Fruit fly (Drosophila melanogaster): ENCODE results near the gene CG9782.

The CG9782 gene

dm6 chrX:16598978-16599664 lies 22.3 kb downstream of the CG9782 start, which contains the start of the genes CG9784 and Nup153:
Gene CG9784, minus strand, starts transcription at chrX:16599215.
Gene Nup153, plus strand, starts transcription at chrX:16599241.
- TF ChIP-seq fd96Ca (GFP tag; IDR thresholded peaks at IDR 0.05) = 0 out of 3 replicates have a peak, but pooled peaks have one; percentile 12
- no peak for TF ChIP-seq rn (GFP tag; IDR thresholded peaks at IDR 0.05)

dm6 chrX:16598336-16598977 lies 22.9 kb downstream of the CG9782 start:
- no peak for TF ChIP-seq EcR (GFP tag; optimal IDR thresholded peaks at IDR 0.05)
- 0 out of 2 replicates have a peak, but pooled peaks have one; percentile 16 for TF ChIP-seq CG32121 (GFP tag; IDR thresholded peaks at IDR 0.05)

- no peak for TF ChIP-seq fd96Ca (GFP tag; IDR thresholded peaks at IDR 0.05)
- no peak for TF ChIP-seq CG13204 (GFP tag; optimal IDR thresholded peaks at IDR 0.05)
- TF ChIP-seq CG4496 (GFP tag; IDR thresholded peaks at IDR 0.05) = no peak
- TF ChIP-seq CG17806 (tag; optimal IDR thresholded peaks at IDR 0.05) = no peak
- TF ChIP-seq EcR (GFP tag; optimal IDR thresholded peaks at IDR 0.05) = no peak
- TF ChIP-seq Pif1A (GFP tag; optimal IDR thresholded peaks at IDR 0.05) = no peak
- no peak for TF ChIP-seq CG12605 (GFP tag; IDR thresholded peaks at IDR 0.05)
- TF ChIP-seq CG34367 (tag; optimal IDR thresholded peaks at IDR 0.05) = no peak
- no peak for TF ChIP-seq gl (tag; optimal IDR thresholded peaks at IDR 0.05)
- TF ChIP-seq CG15710 (tag; optimal IDR thresholded peaks at IDR 0.05) = no peak
- no peak for TF ChIP-seq CG32121 (GFP tag; IDR thresholded peaks at IDR 0.05)
- TF ChIP-seq CG8159 (tag; optimal IDR thresholded peaks at IDR 0.05) = no peak
Measured at dm6 chrX:16596250-16596793, 25.1 kb downstream of the CG9782 start.

dm6 chrX:16595411-16595810 lies 26.0 kb downstream of the CG9782 start:
- no peak for TF ChIP-seq CG4496 (GFP tag; IDR thresholded peaks at IDR 0.05)
- no peak for TF ChIP-seq CG14655 (GFP tag; optimal IDR thresholded peaks at IDR 0.05)
- no peak for TF ChIP-seq CG9948 (tag; optimal IDR thresholded peaks at IDR 0.05)
- TF ChIP-seq Pif1B (GFP tag; optimal IDR thresholded peaks at IDR 0.05) = no peak
- TF ChIP-seq Pif1A (GFP tag; optimal IDR thresholded peaks at IDR 0.05) = no peak
- TF ChIP-seq CG8301 (tag; optimal IDR thresholded peaks at IDR 0.05) = no peak
- no peak for TF ChIP-seq EcR (GFP tag; optimal IDR thresholded peaks at IDR 0.05)
- no peak for TF ChIP-seq CG12605 (GFP tag; IDR thresholded peaks at IDR 0.05)
- no peak for TF ChIP-seq CG13204 (GFP tag; optimal IDR thresholded peaks at IDR 0.05)
- TF ChIP-seq CG17806 (tag; optimal IDR thresholded peaks at IDR 0.05) = no peak
- no peak for TF ChIP-seq CG10348 (GFP tag; IDR thresholded peaks at IDR 0.05)
- no peak for TF ChIP-seq Snoo (tag; optimal IDR thresholded peaks at IDR 0.05)
- no peak for TF ChIP-seq CG32121 (GFP tag; IDR thresholded peaks at IDR 0.05)
- no peak for TF ChIP-seq CG8159 (tag; optimal IDR thresholded peaks at IDR 0.05)
- no peak for TF ChIP-seq rn (GFP tag; IDR thresholded peaks at IDR 0.05)
- no peak for TF ChIP-seq gl (tag; optimal IDR thresholded peaks at IDR 0.05)
- no peak for TF ChIP-seq CG15710 (tag; optimal IDR thresholded peaks at IDR 0.05)
- no peak for TF ChIP-seq Ets98B (GFP tag; IDR thresholded peaks at IDR 0.05)
- no peak for TF ChIP-seq CG34367 (tag; optimal IDR thresholded peaks at IDR 0.05)
- TF ChIP-seq fd96Ca (GFP tag; IDR thresholded peaks at IDR 0.05) = no peak

dm6 chrX:16593418-16593817 lies 28.0 kb downstream of the CG9782 start, which contains the start of the genes SMC3 and Ubc7:
Gene SMC3, minus strand, starts transcription at chrX:16593439.
Gene Ubc7, plus strand, starts transcription at chrX:16593677.
- no peak for TF ChIP-seq fd96Ca (GFP tag; IDR thresholded peaks at IDR 0.05)
- no peak for TF ChIP-seq gl (tag; optimal IDR thresholded peaks at IDR 0.05)
- no peak for TF ChIP-seq CG34367 (tag; optimal IDR thresholded peaks at IDR 0.05)
- no peak for TF ChIP-seq CG9948 (tag; optimal IDR thresholded peaks at IDR 0.05)
- TF ChIP-seq CG14655 (GFP tag; optimal IDR thresholded peaks at IDR 0.05) = no peak
- no peak for TF ChIP-seq CG4496 (GFP tag; IDR thresholded peaks at IDR 0.05)
- no peak for TF ChIP-seq Pif1B (GFP tag; optimal IDR thresholded peaks at IDR 0.05)
- TF ChIP-seq Ets98B (GFP tag; IDR thresholded peaks at IDR 0.05) = no peak
- TF ChIP-seq CG8159 (tag; optimal IDR thresholded peaks at IDR 0.05) = no peak

dm6 chrX:16587668-16588046 lies 33.7 kb downstream of the CG9782 start, which contains the start of gene CG13014:
Gene CG13014, plus strand, starts transcription at chrX:16587873.
- TF ChIP-seq CG8159 (tag; optimal IDR thresholded peaks at IDR 0.05) (no peak), CG14655 (GFP tag; optimal IDR thresholded peaks at IDR 0.05) (no peak), Pif1A (GFP tag; optimal IDR thresholded peaks at IDR 0.05) (no peak), CG8301 (tag; optimal IDR thresholded peaks at IDR 0.05) (no peak), D1 (tag; optimal IDR thresholded peaks at IDR 0.05) (no peak), CG17806 (tag; optimal IDR thresholded peaks at IDR 0.05) (no peak), Snoo (tag; optimal IDR thresholded peaks at IDR 0.05) (no peak), CG32121 (GFP tag; IDR thresholded peaks at IDR 0.05) (no peak), CG9948 (tag; optimal IDR thresholded peaks at IDR 0.05) (no peak), CG4496 (GFP tag; IDR thresholded peaks at IDR 0.05) (no peak), gl (tag; optimal IDR thresholded peaks at IDR 0.05) (no peak), CG12605 (GFP tag; IDR thresholded peaks at IDR 0.05) (no peak), EcR (GFP tag; optimal IDR thresholded peaks at IDR 0.05) (no peak), Ets98B (GFP tag; IDR thresholded peaks at IDR 0.05) (no peak), CG13204 (GFP tag; optimal IDR thresholded peaks at IDR 0.05) (no peak)
